Fruit fly (Drosophila melanogaster) whole organism, pupa: Measurements from ENCODE around the gene CG5447.

Experiments used
- CG10348 ChIP-seq: fragments of 200-800 bp; sonication (Bioruptor generic); IDR thresholded peaks from 2 replicates; pipeline ENCODE4 v1.3.6; 2022; ENCODE audit warnings: missing biosample characterization, missing genetic modification characterization
- CG12605 ChIP-seq: fragments of 200-800 bp; sonication (Bioruptor generic); IDR thresholded peaks from 2 replicates; pipeline ENCODE4 v1.3.6; 2022; ENCODE audit warnings: missing biosample characterization, missing genetic modification characterization
- CG13204 ChIP-seq: fragments of 200-800 bp; sonication (Bioruptor generic); optimal IDR thresholded peaks from 2 replicates; lab custom pipeline; 2018; ENCODE audit warnings: missing biosample characterization, mild to moderate bottlenecking, missing genetic modification characterization, moderate library complexity
- CG14655 ChIP-seq: fragments of 200-800 bp; sonication (Bioruptor generic); optimal IDR thresholded peaks from 3 replicates; lab custom pipeline; 2017; ENCODE audit warnings: mild to moderate bottlenecking, missing biosample characterization, missing genetic modification reagents, missing genetic modification characterization
- CG15710 ChIP-seq: fragments of 200-800 bp; sonication (Bioruptor generic); optimal IDR thresholded peaks from 2 replicates; lab custom pipeline; 2018; ENCODE audit warnings: missing biosample characterization, mild to moderate bottlenecking, missing genetic modification characterization, moderate library complexity
- CG17806 ChIP-seq: fragments of 200-800 bp; sonication (Bioruptor generic); optimal IDR thresholded peaks from 2 replicates; lab custom pipeline; 2018; ENCODE audit warnings: missing biosample characterization, mild to moderate bottlenecking, missing genetic modification characterization, moderate library complexity
- CG32121 ChIP-seq: fragments of 200-800 bp; sonication (Bioruptor generic); IDR thresholded peaks from 2 replicates; pipeline ENCODE4 v1.3.6; 2022; ENCODE audit warnings: missing biosample characterization, missing genetic modification characterization
- CG34367 ChIP-seq: fragments of 200-800 bp; sonication (Bioruptor generic); optimal IDR thresholded peaks from 2 replicates; lab custom pipeline; 2018; ENCODE audit warnings: missing biosample characterization, mild to moderate bottlenecking, missing genetic modification characterization
- CG4496 ChIP-seq: fragments of 200-800 bp; sonication (Bioruptor generic); IDR thresholded peaks from 3 replicates; pipeline ENCODE4 v1.3.6; 2022; ENCODE audit warnings: missing biosample characterization, missing genetic modification characterization
- CG8159 ChIP-seq: fragments of 200-800 bp; sonication (Bioruptor generic); optimal IDR thresholded peaks from 3 replicates; lab custom pipeline; 2018; ENCODE audit warnings: missing biosample characterization, mild to moderate bottlenecking, missing genetic modification characterization, moderate library complexity
- CG8301 ChIP-seq: fragments of 200-800 bp; sonication (Bioruptor generic); optimal IDR thresholded peaks from 2 replicates; lab custom pipeline; 2018; ENCODE audit warnings: missing biosample characterization, mild to moderate bottlenecking, missing genetic modification characterization
- CG9948 ChIP-seq: fragments of 200-800 bp; sonication (Bioruptor generic); optimal IDR thresholded peaks from 2 replicates; lab custom pipeline; 2018; ENCODE audit warnings: missing biosample characterization, mild to moderate bottlenecking, missing genetic modification characterization, moderate library complexity
- D1 ChIP-seq: fragments of 200-800 bp; sonication (Bioruptor generic); optimal IDR thresholded peaks from 2 replicates; lab custom pipeline; 2018; ENCODE audit warnings: missing biosample characterization, mild to moderate bottlenecking, missing genetic modification characterization, moderate library complexity
- EcR ChIP-seq: fragments of 200-800 bp; sonication (Bioruptor generic); optimal IDR thresholded peaks from 3 replicates; lab custom pipeline; 2019; ENCODE audit warnings: missing biosample characterization, missing genetic modification characterization, mild to moderate bottlenecking, moderate library complexity, missing genetic modification reagents
- Ets98B ChIP-seq: fragments of 200-800 bp; sonication (Bioruptor generic); IDR thresholded peaks from 2 replicates; pipeline ENCODE4 v1.3.6; 2022; ENCODE audit warnings: missing biosample characterization, missing genetic modification characterization
- Pif1A ChIP-seq: fragments of 200-800 bp; sonication (Bioruptor generic); optimal IDR thresholded peaks from 3 replicates; lab custom pipeline; 2016; ENCODE audit warnings: missing biosample characterization, missing genetic modification characterization
- Pif1B ChIP-seq: fragments of 200-800 bp; sonication (Bioruptor generic); optimal IDR thresholded peaks from 3 replicates; lab custom pipeline; 2016; ENCODE audit warnings: missing biosample characterization, missing genetic modification characterization
- Snoo ChIP-seq: fragments of 200-800 bp; sonication (Bioruptor generic); optimal IDR thresholded peaks from 3 replicates; lab custom pipeline; 2017; ENCODE audit warnings: missing biosample characterization, mild to moderate bottlenecking, missing genetic modification characterization, inconsistent platforms
- fd96Ca ChIP-seq: fragments of 200-800 bp; sonication (Bioruptor generic); IDR thresholded peaks from 3 replicates; pipeline ENCODE4 v1.3.6; 2022; ENCODE audit warnings: missing biosample characterization, missing genetic modification characterization
- gl ChIP-seq: fragments of 200-800 bp; sonication (Bioruptor generic); optimal IDR thresholded peaks from 2 replicates; lab custom pipeline; 2018; ENCODE audit warnings: missing biosample characterization, mild to moderate bottlenecking, missing genetic modification characterization
- rn ChIP-seq: fragments of 200-800 bp; sonication (Bioruptor generic); IDR thresholded peaks from 2 replicates; pipeline ENCODE4 v1.3.6; 2022; ENCODE audit warnings: missing biosample characterization, missing genetic modification characterization

The CG5447 gene

dm6 chr3R:26481231-26481630 lies 28.9 kb downstream of the CG5447 start:
- no peak for TF ChIP-seq CG9948
- peak; percentile 68 for TF ChIP-seq CG14655 (GFP tag; lab: Kevin White, UChicago)
- peak; percentile 10 for TF ChIP-seq Pif1A
- peak; percentile 73 for TF ChIP-seq CG8301 (tag; lab: Kevin White, UChicago)
- no peak for TF ChIP-seq CG32121 (GFP tag; lab: Robert Waterston, UW)

- TF ChIP-seq D1 (tag; lab: Kevin White, UChicago) (no peak), CG14655 (GFP tag; lab: Kevin White, UChicago) (peak; percentile 41), CG32121 (GFP tag; lab: Robert Waterston, UW) (peak; percentile 49; the same call in 1 of the 2 replicates), Pif1A (peak; percentile 17), EcR (GFP tag; lab: Kevin White, UChicago) (no peak), Pif1B (no peak), CG4496 (GFP tag; lab: Robert Waterston, UW) (no peak), CG8159 (tag; lab: Kevin White, UChicago) (peak; percentile 51), Snoo (tag; lab: Kevin White, UChicago) (peak; percentile 40), Ets98B (GFP tag; lab: Robert Waterston, UW) (0 out of 2 replicates have a peak, but pooled peaks have one; percentile 8), CG8301 (tag; lab: Kevin White, UChicago) (peak; percentile 20), CG12605 (GFP tag; lab: Robert Waterston, UW) (no peak), gl (no peak), CG10348 (GFP tag; lab: Robert Waterston, UW) (no peak), CG13204 (GFP tag; lab: Kevin White, UChicago) (no peak), CG15710 (tag; lab: Kevin White, UChicago) (peak; percentile 9), CG9948 (peak; percentile 21), rn (GFP tag; lab: Robert Waterston, UW) (no peak), CG34367 (tag; lab: Kevin White, UChicago) (no peak), CG17806 (peak; percentile 41), fd96Ca (GFP tag; lab: Robert Waterston, UW) (no peak)
Measured at dm6 chr3R:26483657-26484056, 31.3 kb downstream of the CG5447 start.

dm6 chr3R:26484511-26484910 lies 32.2 kb downstream of the CG5447 start:
- peak; percentile 3 for TF ChIP-seq CG15710 (tag; lab: Kevin White, UChicago)
- peak; percentile 4 for TF ChIP-seq Pif1A
- TF ChIP-seq CG8159 (tag; lab: Kevin White, UChicago), result peak; percentile 19
- peak; percentile 35 for TF ChIP-seq Pif1B
- peak; percentile 0 for TF ChIP-seq CG8301 (tag; lab: Kevin White, UChicago)
- TF ChIP-seq CG32121 (GFP tag; lab: Robert Waterston, UW), result no peak
- TF ChIP-seq CG14655 (GFP tag; lab: Kevin White, UChicago), result peak; percentile 42
- TF ChIP-seq D1 (tag; lab: Kevin White, UChicago), result no peak
- TF ChIP-seq CG17806, result peak; percentile 22
- TF ChIP-seq CG4496 (GFP tag; lab: Robert Waterston, UW), result 0 out of 3 replicates have a peak, but pooled peaks have one; percentile 18
- no peak for TF ChIP-seq Ets98B (GFP tag; lab: Robert Waterston, UW)
- peak; percentile 23 for TF ChIP-seq CG9948
- TF ChIP-seq Snoo (tag; lab: Kevin White, UChicago), result peak; percentile 15

- no peak for TF ChIP-seq CG10348 (GFP tag; lab: Robert Waterston, UW)
- peak; percentile 39 for TF ChIP-seq CG17806
- TF ChIP-seq CG12605 (GFP tag; lab: Robert Waterston, UW), result no peak
- TF ChIP-seq D1 (tag; lab: Kevin White, UChicago), result no peak
- peak; percentile 28 for TF ChIP-seq CG15710 (tag; lab: Kevin White, UChicago)
- peak; percentile 60 for TF ChIP-seq CG8159 (tag; lab: Kevin White, UChicago)
- peak; percentile 30 for TF ChIP-seq CG9948
- TF ChIP-seq CG34367 (tag; lab: Kevin White, UChicago), result no peak
- no peak for TF ChIP-seq Pif1B
- TF ChIP-seq CG8301 (tag; lab: Kevin White, UChicago), result peak; percentile 21
- no peak for TF ChIP-seq CG4496 (GFP tag; lab: Robert Waterston, UW)
- TF ChIP-seq CG14655 (GFP tag; lab: Kevin White, UChicago), result peak; percentile 47
- TF ChIP-seq gl, result no peak
- TF ChIP-seq Ets98B (GFP tag; lab: Robert Waterston, UW), result no peak
- no peak for TF ChIP-seq rn (GFP tag; lab: Robert Waterston, UW)
- TF ChIP-seq Pif1A, result peak; percentile 29
Measured at dm6 chr3R:26485240-26485865, 33.0 kb downstream of the CG5447 start.

DNA sequence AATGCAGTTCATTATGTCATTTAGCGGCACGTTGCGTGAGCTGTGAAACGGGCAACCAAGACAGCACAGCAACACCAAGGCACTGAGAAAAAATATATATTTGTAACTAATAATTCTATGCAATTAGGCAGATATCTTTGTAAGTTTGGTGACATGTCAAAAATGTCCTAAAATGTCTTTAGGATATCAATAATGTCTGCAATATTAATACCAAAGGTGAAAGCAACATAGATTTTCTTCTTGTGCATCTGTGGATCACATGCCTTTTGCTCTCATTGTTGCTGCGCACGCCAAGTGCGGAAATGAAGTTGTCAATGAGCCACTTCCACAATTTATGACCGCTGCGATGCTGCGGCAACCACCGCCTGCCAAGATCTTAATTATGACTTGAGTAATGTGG lies 37.1 kb downstream of the CG5447 start:
- TF ChIP-seq Snoo (tag; lab: Kevin White, UChicago) (peak; percentile 64), Pif1A (peak; percentile 75), gl (peak; percentile 73), CG14655 (GFP tag; lab: Kevin White, UChicago) (peak; percentile 81), CG9948 (peak; percentile 82), CG4496 (GFP tag; lab: Robert Waterston, UW) (peak; percentile 82), CG15710 (tag; lab: Kevin White, UChicago) (peak; percentile 82), CG10348 (GFP tag; lab: Robert Waterston, UW) (no peak), CG34367 (tag; lab: Kevin White, UChicago) (peak; percentile 81), CG32121 (GFP tag; lab: Robert Waterston, UW) (peak; percentile 60), rn (GFP tag; lab: Robert Waterston, UW) (peak; percentile 62; the same call in 1 of the 2 replicates), CG8301 (tag; lab: Kevin White, UChicago) (peak; percentile 81), Ets98B (GFP tag; lab: Robert Waterston, UW) (peak; percentile 73), CG8159 (tag; lab: Kevin White, UChicago) (peak; percentile 88), CG12605 (GFP tag; lab: Robert Waterston, UW) (peak; percentile 79), D1 (tag; lab: Kevin White, UChicago) (peak; percentile 46), CG17806 (peak; percentile 87), CG13204 (GFP tag; lab: Kevin White, UChicago) (peak; percentile 65), Pif1B (peak; percentile 60), fd96Ca (GFP tag; lab: Robert Waterston, UW) (peak; percentile 69; the same call in 2 of the 3 replicates), EcR (GFP tag; lab: Kevin White, UChicago) (peak; percentile 22)
- TF ChIP-seq, all 21 proteins: peak for 20
